Fruit fly (Drosophila melanogaster): Measurements from ENCODE around the gene CG11322.
A peak's percentile ranks its signal among the peaks of the same experiment; 100 is the strongest.

The CG11322 gene

dm6 chr2L:6722822-6723749 lies 36.3 kb downstream of the CG11322 start, which contains the start of gene homer (continued):
- TF ChIP-seq CG16813 (GFP tag; IDR thresholded peaks at IDR 0.05; ENCODE audit: partially characterized antibody) (peak; percentile 96), CG17361 (GFP tag; IDR thresholded peaks at IDR 0.05) (peak; percentile 32; the same call in 1 of the 3 replicates), CG14710 (tag; optimal IDR thresholded peaks at IDR 0.05) (peak; percentile 45), MESR4 (GFP tag; optimal IDR thresholded peaks at IDR 0.05) (peak; percentile 91), CG12391 (tag; optimal IDR thresholded peaks at IDR 0.05) (peak; percentile 18), Six4 (GFP tag; optimal IDR thresholded peaks at IDR 0.05) (no peak), CG2116 (GFP tag; optimal IDR thresholded peaks at IDR 0.05) (peak; percentile 69), D (optimal IDR thresholded peaks at IDR 0.05) (peak; percentile 9), D (GFP tag; optimal IDR thresholded peaks at IDR 0.05) (no peak), Ptx1 (GFP tag; IDR thresholded peaks at IDR 0.05) (0 out of 2 replicates have a peak, but pooled peaks have one; percentile 9), nerfin-1 (tag; optimal IDR thresholded peaks at IDR 0.05) (peak; percentile 5), CG34422 (GFP tag; IDR thresholded peaks at IDR 0.05) (peak; percentile 79; the same call in 2 of the 3 replicates), cg (GFP tag; optimal IDR thresholded peaks at IDR 0.05) (peak; percentile 100), tll (GFP tag; optimal IDR thresholded peaks at IDR 0.05) (peak in 1 of 2 experiments; percentile 70), zen2 (GFP tag; IDR thresholded peaks at IDR 0.05; ENCODE audit: partially characterized antibody) (peak; percentile 83), Nf-YB (GFP tag; optimal IDR thresholded peaks at IDR 0.05) (peak; percentile 33), E2f2 (GFP tag; IDR thresholded peaks at IDR 0.05) (peak; percentile 78; the same call in 1 of the 2 replicates), Neu2 (GFP tag; optimal IDR thresholded peaks at IDR 0.05; ENCODE audit: borderline replicate concordance) (no peak), ftz-f1 (GFP tag; optimal IDR thresholded peaks at IDR 0.05) (peak; percentile 10), Med (GFP tag) (peak; percentile 70), Scr (GFP tag; IDR thresholded peaks at IDR 0.05; ENCODE audit: partially characterized antibody) (peak; percentile 93), CG7987 (GFP tag; optimal IDR thresholded peaks at IDR 0.05) (no peak), ATbp (GFP tag; optimal IDR thresholded peaks at IDR 0.05) (no peak), CG6791 (GFP tag; IDR thresholded peaks at IDR 0.05; ENCODE audit: partially characterized antibody) (peak; percentile 97), gsb-n (tag; optimal IDR thresholded peaks at IDR 0.05) (peak; percentile 48), CG8924 (tag; optimal IDR thresholded peaks at IDR 0.05) (peak; percentile 3), sug (tag; optimal IDR thresholded peaks at IDR 0.05) (peak; percentile 46), CG12659 (GFP tag; optimal IDR thresholded peaks at IDR 0.05) (peak; percentile 78), trem (tag; optimal IDR thresholded peaks at IDR 0.05) (peak; percentile 65), en (GFP tag; optimal IDR thresholded peaks at IDR 0.05) (peak; percentile 11), vvl (GFP tag; IDR thresholded peaks at IDR 0.05) (peak; percentile 18; the same call in 1 of the 2 replicates), Hand (GFP tag; optimal IDR thresholded peaks at IDR 0.05) (peak; percentile 11), caup (GFP tag; optimal IDR thresholded peaks at IDR 0.05; ENCODE audit: severe bottlenecking) (peak; percentile 8), CG14860 (GFP tag; IDR thresholded peaks at IDR 0.05; ENCODE audit: partially characterized antibody) (peak; percentile 96), fd64A (GFP tag; optimal IDR thresholded peaks at IDR 0.05) (peak; percentile 48), bbx (GFP tag; IDR thresholded peaks at IDR 0.05; ENCODE audit: partially characterized antibody) (peak; percentile 95), ci (GFP tag; IDR thresholded peaks at IDR 0.05) (peak; percentile 63; the same call in 2 of the 3 replicates), CG7745 (tag; optimal IDR thresholded peaks at IDR 0.05) (peak; percentile 72), inv (GFP tag; IDR thresholded peaks at IDR 0.05; ENCODE audit: partially characterized antibody) (peak; percentile 92), Dll (GFP tag; IDR thresholded peaks at IDR 0.05; ENCODE audit: partially characterized antibody) (peak; percentile 92; the same call in 3 of the 4 replicates), CG9215 (GFP tag; IDR thresholded peaks at IDR 0.05) (0 out of 2 replicates have a peak, but pooled peaks have one; percentile 26), CG15514 (GFP tag; optimal IDR thresholded peaks at IDR 0.05) (peak; percentile 40), stwl (tag; optimal IDR thresholded peaks at IDR 0.05) (peak; percentile 67), ase (GFP tag; IDR thresholded peaks at IDR 0.05) (no peak), MBD-R2 (GFP tag; IDR thresholded peaks at IDR 0.05) (peak; percentile 38)

All from whole organism, embryonic.